Fruit fly (Drosophila melanogaster): ENCODE measurements around the gene CG5860.

The CG5860 gene

dm6 chr3R:17409319-17409718 is at the start of gene CG5860:
Gene CG5860, plus strand, starts transcription at chr3R:17409619.
- no peak for TF ChIP-seq Camta (GFP tag; optimal IDR thresholded peaks at IDR 0.05)
- no peak for TF ChIP-seq chn (GFP tag; optimal IDR thresholded peaks at IDR 0.05)
- TF ChIP-seq Myb (GFP tag; optimal IDR thresholded peaks at IDR 0.05), result no peak
- TF ChIP-seq CG12942 (GFP tag; optimal IDR thresholded peaks at IDR 0.05), result no peak
- TF ChIP-seq D19B (GFP tag; optimal IDR thresholded peaks at IDR 0.05), result no peak
- no peak for TF ChIP-seq CG14441 (GFP tag; IDR thresholded peaks at IDR 0.05)
- TF ChIP-seq Dip2 (GFP tag; IDR thresholded peaks at IDR 0.05), result no peak
- no peak for TF ChIP-seq CG11456 (GFP tag; IDR thresholded peaks at IDR 0.05)
- no peak for TF ChIP-seq CG8089 (GFP tag; optimal IDR thresholded peaks at IDR 0.05)
- no peak for TF ChIP-seq hkb (optimal IDR thresholded peaks at IDR 0.05)
- TF ChIP-seq hkb (GFP tag; IDR thresholded peaks at IDR 0.05), result no peak
- no peak for TF ChIP-seq CG43689 (GFP tag; IDR thresholded peaks at IDR 0.05)
- TF ChIP-seq HLH4C (GFP tag; IDR thresholded peaks at IDR 0.05; ENCODE audit: partially characterized antibody), result no peak
- no peak for TF ChIP-seq ewg (GFP tag; optimal IDR thresholded peaks at IDR 0.05)
- TF ChIP-seq CG4707 (GFP tag; optimal IDR thresholded peaks at IDR 0.05), result no peak
- TF ChIP-seq CG4820 (GFP tag; optimal IDR thresholded peaks at IDR 0.05), result no peak
- TF ChIP-seq CG12071 (GFP tag; optimal IDR thresholded peaks at IDR 0.05), result no peak
- no peak for TF ChIP-seq CG4617 (GFP tag; optimal IDR thresholded peaks at IDR 0.05; ENCODE audit: borderline replicate concordance)
- TF ChIP-seq CG3995 (GFP tag; optimal IDR thresholded peaks at IDR 0.05), result no peak
- no peak for TF ChIP-seq Meics (GFP tag; optimal IDR thresholded peaks at IDR 0.05)
- no peak for TF ChIP-seq CG16813 (GFP tag; IDR thresholded peaks at IDR 0.05; ENCODE audit: partially characterized antibody)

dm6 chr3R:17366023-17366422 is 43.4 kb upstream of the CG5860 start, which contains the start of gene beat-IIa:
Gene beat-IIa, minus strand, starts transcription at chr3R:17366119.
- TF ChIP-seq stc (GFP tag; IDR thresholded peaks at IDR 0.05), result no peak
- TF ChIP-seq yki (optimal IDR thresholded peaks at IDR 0.05), result no peak
- TF ChIP-seq Deaf1 (tag; optimal IDR thresholded peaks at IDR 0.05), result peak; percentile 97
- no peak for TF ChIP-seq Camta (GFP tag; optimal IDR thresholded peaks at IDR 0.05)
- TF ChIP-seq CG3163 (GFP tag; optimal IDR thresholded peaks at IDR 0.05), result peak; percentile 66
- TF ChIP-seq crp (GFP tag; optimal IDR thresholded peaks at IDR 0.05), result peak in 1 of 2 experiments; percentile 26
- TF ChIP-seq Trl (optimal IDR thresholded peaks at IDR 0.05), result peak in 1 of 2 experiments; percentile 25
- TF ChIP-seq Trl (GFP tag; optimal IDR thresholded peaks at IDR 0.05), result no peak
- TF ChIP-seq Nf-YC (tag; optimal IDR thresholded peaks at IDR 0.05), result peak; percentile 16
- no peak for TF ChIP-seq chn (GFP tag; optimal IDR thresholded peaks at IDR 0.05)

- TF ChIP-seq Sox102F (GFP tag; optimal IDR thresholded peaks at IDR 0.05) (peak; percentile 19), CG3838 (GFP tag; optimal IDR thresholded peaks at IDR 0.05) (no peak), CG7928 (GFP tag; optimal IDR thresholded peaks at IDR 0.05) (no peak), CG4404 (GFP tag; IDR thresholded peaks at IDR 0.05) (no peak), prd (optimal IDR thresholded peaks at IDR 0.05) (no peak), prd (GFP tag; IDR thresholded peaks at IDR 0.05) (no peak), hkb (optimal IDR thresholded peaks at IDR 0.05) (no peak), hkb (GFP tag; IDR thresholded peaks at IDR 0.05) (no peak), CG13624 (GFP tag; optimal IDR thresholded peaks at IDR 0.05) (no peak), Scr (GFP tag; IDR thresholded peaks at IDR 0.05; ENCODE audit: partially characterized antibody) (no peak), TFAM (GFP tag; optimal IDR thresholded peaks at IDR 0.05) (no peak), hbn (GFP tag; IDR thresholded peaks at IDR 0.05; ENCODE audit: partially characterized antibody) (no peak), CG10147 (GFP tag; optimal IDR thresholded peaks at IDR 0.05) (peak; percentile 20), BEAF-32 (GFP tag; optimal IDR thresholded peaks at IDR 0.05) (no peak), lilli (GFP tag; optimal IDR thresholded peaks at IDR 0.05) (peak; percentile 2), CG6175 (GFP tag; IDR thresholded peaks at IDR 0.05) (no peak), unpg (GFP tag; optimal IDR thresholded peaks at IDR 0.05) (no peak), zen (tag; optimal IDR thresholded peaks at IDR 0.05) (no peak), ind (GFP tag; optimal IDR thresholded peaks at IDR 0.05) (peak; percentile 11), Elba2 (GFP tag; optimal IDR thresholded peaks at IDR 0.05) (no peak), CG7745 (tag; optimal IDR thresholded peaks at IDR 0.05) (no peak), HLHmδ (GFP tag; optimal IDR thresholded peaks at IDR 0.05) (no peak), ttk (GFP tag; IDR thresholded peaks at IDR 0.05) (0 out of 2 replicates have a peak, but pooled peaks have one; percentile 25), CG6791 (GFP tag; IDR thresholded peaks at IDR 0.05; ENCODE audit: partially characterized antibody) (no peak)
These were observed 38.3 kb upstream of the CG5860 start for dm6 chr3R:17371094-17371493.

All from whole organism, embryonic.